Fruit fly (Drosophila melanogaster): ENCODE results near the gene CG33189.

Gene CG33189

dm6 chr3R:8801126-8801762, 20.7 kb upstream of the CG33189 start, which contains the start of the genes Pif1A, Pif1B and CCT7 (continued):
- TF ChIP-seq emc (GFP tag; optimal IDR thresholded peaks at IDR 0.05), result no peak
- TF ChIP-seq tio (GFP tag; optimal IDR thresholded peaks at IDR 0.05), result no peak
- no peak for TF ChIP-seq CG13424 (tag; optimal IDR thresholded peaks at IDR 0.05)
- TF ChIP-seq kay (GFP tag; optimal IDR thresholded peaks at IDR 0.05), result peak; percentile 98
- TF ChIP-seq CG2116 (GFP tag; optimal IDR thresholded peaks at IDR 0.05), result peak; percentile 95
- no peak for TF ChIP-seq CG17912 (GFP tag; optimal IDR thresholded peaks at IDR 0.05)
- TF ChIP-seq Meics (GFP tag; optimal IDR thresholded peaks at IDR 0.05), result no peak
- peak; percentile 78 for TF ChIP-seq CG17802 (tag; optimal IDR thresholded peaks at IDR 0.05)
- TF ChIP-seq Hr39 (optimal IDR thresholded peaks at IDR 0.05), result no peak
- TF ChIP-seq CG7271 (tag; optimal IDR thresholded peaks at IDR 0.05), result no peak
- TF ChIP-seq stc (GFP tag; IDR thresholded peaks at IDR 0.05), result no peak
- TF ChIP-seq Chrac-16 (GFP tag; optimal IDR thresholded peaks at IDR 0.05), result no peak
- no peak for TF ChIP-seq CG11723 (GFP tag; optimal IDR thresholded peaks at IDR 0.05)
- no peak for TF ChIP-seq jigr1 (GFP tag; IDR thresholded peaks at IDR 0.05)
- no peak for TF ChIP-seq dimm (GFP tag; IDR thresholded peaks at IDR 0.05)
- TF ChIP-seq crol (GFP tag; IDR thresholded peaks at IDR 0.05), result no peak
- peak; percentile 36 for TF ChIP-seq NC2β (GFP tag; optimal IDR thresholded peaks at IDR 0.05)
- TF ChIP-seq CG9727 (GFP tag; optimal IDR thresholded peaks at IDR 0.05), result peak; percentile 2
- no peak for TF ChIP-seq Sox100B (GFP tag; optimal IDR thresholded peaks at IDR 0.05)
- TF ChIP-seq CTCF (GFP tag; optimal IDR thresholded peaks at IDR 0.05), result peak; percentile 15
- TF ChIP-seq insv (GFP tag; optimal IDR thresholded peaks at IDR 0.05), result peak in 1 of 2 experiments; percentile 4
- TF ChIP-seq ATbp (GFP tag; optimal IDR thresholded peaks at IDR 0.05), result no peak
- TF ChIP-seq CG1024 (GFP tag; IDR thresholded peaks at IDR 0.05), result no peak
- TF ChIP-seq CG7372 (GFP tag; IDR thresholded peaks at IDR 0.05), result no peak
- no peak for TF ChIP-seq esg (GFP tag; conservative IDR thresholded peaks at IDR 0.05)
- TF ChIP-seq CG34422 (GFP tag; IDR thresholded peaks at IDR 0.05), result peak; percentile 79; the same call in 2 of the 3 replicates
- peak; percentile 43 for TF ChIP-seq Bteb2 (GFP tag; optimal IDR thresholded peaks at IDR 0.05)
- TF ChIP-seq zen (tag; optimal IDR thresholded peaks at IDR 0.05), result no peak
- no peak for TF ChIP-seq gsb (GFP tag; IDR thresholded peaks at IDR 0.05)
- no peak for TF ChIP-seq Dip2 (GFP tag; IDR thresholded peaks at IDR 0.05)
- no peak for TF ChIP-seq Dek (tag; optimal IDR thresholded peaks at IDR 0.05)
- peak; percentile 35 for TF ChIP-seq Hsf (GFP tag; optimal IDR thresholded peaks at IDR 0.05)
- TF ChIP-seq nau (GFP tag; optimal IDR thresholded peaks at IDR 0.05), result no peak
- TF ChIP-seq aop (GFP tag; IDR thresholded peaks at IDR 0.05), result no peak
- no peak for TF ChIP-seq Neu2 (GFP tag; optimal IDR thresholded peaks at IDR 0.05; ENCODE audit: borderline replicate concordance)
- TF ChIP-seq CG1603 (tag; optimal IDR thresholded peaks at IDR 0.05), result peak; percentile 36
- TF ChIP-seq CG9817 (tag; optimal IDR thresholded peaks at IDR 0.05), result no peak
- TF ChIP-seq CG14441 (GFP tag; IDR thresholded peaks at IDR 0.05), result no peak
- no peak for TF ChIP-seq maf-S (GFP tag; optimal IDR thresholded peaks at IDR 0.05)
- no peak for TF ChIP-seq E2f1 (GFP tag; IDR thresholded peaks at IDR 0.05)
- TF ChIP-seq ttk (GFP tag; IDR thresholded peaks at IDR 0.05), result no peak
- no peak for TF ChIP-seq Vsx1 (GFP tag; optimal IDR thresholded peaks at IDR 0.05)
- TF ChIP-seq CG42726 (GFP tag; IDR thresholded peaks at IDR 0.05; ENCODE audit: partially characterized antibody), result peak; percentile 50; the same call in 1 of the 2 replicates
- TF ChIP-seq fd64A (GFP tag; optimal IDR thresholded peaks at IDR 0.05), result no peak
- TF ChIP-seq CG12744 (GFP tag; optimal IDR thresholded peaks at IDR 0.05), result no peak
- no peak for TF ChIP-seq rib (GFP tag; IDR thresholded peaks at IDR 0.05)
- peak; percentile 17 for TF ChIP-seq mam (GFP tag; optimal IDR thresholded peaks at IDR 0.05)
- no peak for TF ChIP-seq CG1792 (GFP tag; optimal IDR thresholded peaks at IDR 0.05)
- TF ChIP-seq CG4282 (GFP tag; optimal IDR thresholded peaks at IDR 0.05), result no peak
- peak; percentile 10 for TF ChIP-seq shn (GFP tag; optimal IDR thresholded peaks at IDR 0.05)
- TF ChIP-seq chinmo (GFP tag; IDR thresholded peaks at IDR 0.05; ENCODE audit: partially characterized antibody), result peak; percentile 90; the same call in 3 of the 4 replicates
- no peak for TF ChIP-seq CG32772 (GFP tag; IDR thresholded peaks at IDR 0.05)

Data from whole organism, embryonic.